Fruit fly (Drosophila melanogaster): ENCODE measurements around the gene CG32452.

- TF ChIP-seq CTCF (optimal IDR thresholded peaks at IDR 0.05) (peak in 1 of 2 experiments; percentile 8), CG8478 (optimal IDR thresholded peaks at IDR 0.05) (no peak)
These were observed 36.6 kb upstream of the CG32452 start for dm6 chr3L:22680932-22681331.

Data from S2 (cell line).